Worm (Caenorhabditis elegans): ENCODE data around the gene F21A3.2.

DNA sequence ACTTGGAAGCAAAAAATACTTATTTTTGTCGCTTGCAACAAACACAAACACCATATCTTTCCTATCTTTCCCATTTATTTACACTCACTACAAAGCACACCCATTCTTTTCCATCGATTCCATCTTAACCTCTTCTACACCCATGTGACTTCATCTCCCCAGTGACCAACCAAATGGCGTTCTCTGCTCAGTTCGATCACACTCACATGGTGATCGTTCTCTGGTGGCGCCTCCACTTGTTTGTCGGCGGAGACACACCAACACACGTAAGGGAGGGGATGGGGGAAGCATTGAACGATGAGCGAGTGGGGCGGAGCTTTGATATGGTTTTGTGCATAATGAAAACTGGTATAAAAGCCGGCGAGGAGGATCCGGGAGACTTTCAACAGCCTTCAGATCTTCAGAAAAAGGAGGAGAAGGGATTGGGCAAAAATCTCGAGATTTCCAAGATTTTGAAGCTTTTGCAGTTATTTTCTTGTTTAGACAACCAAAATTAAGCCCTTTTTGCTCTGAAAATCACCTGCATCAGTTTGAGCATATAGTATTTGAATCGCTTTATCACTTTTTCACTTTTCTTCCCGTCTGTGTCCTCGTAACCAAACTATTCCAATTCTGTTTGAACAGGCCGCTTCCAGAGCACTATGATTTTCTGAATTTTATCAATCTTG is 32.9 kb upstream of the F21A3.2 start:
- TF ChIP-seq unc-62 (GFP tag; optimal IDR thresholded peaks at IDR 0.05 in 1 of 2) (peak in 1 of 2 experiments; percentile 99), unc-62 (tag; optimal IDR thresholded peaks at IDR 0.05) (no peak), nhr-76 (tag; optimal IDR thresholded peaks at IDR 0.05) (no peak)
